Fruit fly (Drosophila melanogaster) S2 (cell line): ENCODE data around the gene CG6153.

ENCODE experiments used
- CG8478 ChIP-seq: fragments of >200 bp; optimal IDR thresholded peaks from 2 replicates; lab custom pipeline; 2018
- CTCF ChIP-seq, 2 experiments: fragments of >200 bp; optimal IDR thresholded peaks; 2 replicates each; lab custom pipeline; 2018

DNA sequence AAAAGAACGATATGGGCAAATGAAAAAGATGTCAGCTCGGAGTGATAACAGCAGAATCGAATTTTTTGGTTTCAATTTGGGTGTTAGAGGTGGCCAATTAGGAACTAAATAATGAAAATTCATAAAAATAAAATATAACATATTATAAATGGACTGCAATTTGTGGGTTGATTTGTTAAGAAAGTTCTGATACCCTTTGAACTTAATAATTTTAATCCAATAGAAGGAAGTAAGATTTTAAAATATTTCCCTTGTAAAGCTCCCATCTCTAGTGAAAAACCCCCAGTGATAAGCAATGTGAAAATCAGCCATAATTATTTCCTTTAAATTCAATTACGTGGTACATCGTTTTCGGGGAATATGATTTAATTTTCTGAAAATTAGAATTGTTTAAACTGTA lies 48.5 kb upstream of the CG6153 start:
- TF ChIP-seq CG8478 (lab: Kevin White, UChicago): no peak
- TF ChIP-seq CTCF (optimal IDR thresholded peaks at IDR 0.05; lab: Kevin White, UChicago): no peak
